Fruit fly (Drosophila melanogaster): Measurements from ENCODE around the gene mdy.
A peak's percentile ranks its signal among the peaks of the same experiment; 100 is the strongest.

DNA sequence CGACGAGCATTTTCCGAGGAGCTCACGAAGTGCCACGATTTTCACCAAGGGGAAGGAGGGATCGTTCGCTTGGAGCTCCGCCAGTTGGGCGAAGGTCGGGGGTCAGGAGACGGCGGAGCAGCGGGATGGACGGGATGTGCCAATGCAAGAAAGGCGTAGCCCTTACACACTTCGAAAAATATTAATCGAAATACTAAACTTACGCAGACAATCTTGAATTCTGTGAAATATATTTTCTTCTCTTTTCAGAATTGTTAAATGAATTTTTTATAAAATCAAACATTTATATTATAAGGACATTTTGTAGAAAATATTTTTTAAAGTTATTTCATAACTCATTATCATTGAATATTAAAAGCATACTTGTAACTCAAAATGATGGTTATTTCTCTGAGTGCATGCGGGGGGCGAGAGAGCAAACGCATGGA is 52.5 kb downstream of the mdy start:
- TF ChIP-seq CG6808 (GFP tag; optimal IDR thresholded peaks at IDR 0.05) (no peak), CG31627 (GFP tag; optimal IDR thresholded peaks at IDR 0.05) (no peak), topi (GFP tag; optimal IDR thresholded peaks at IDR 0.05) (no peak), CG7368 (GFP tag; optimal IDR thresholded peaks at IDR 0.05) (no peak), Gug (GFP tag; IDR thresholded peaks at IDR 0.05) (peak; percentile 54), CG11902 (GFP tag; optimal IDR thresholded peaks at IDR 0.05) (no peak), CG3919 (GFP tag; optimal IDR thresholded peaks at IDR 0.05) (no peak)

Data from whole organism, prepupa.